Worm (Caenorhabditis elegans) whole organism, L4/young adult: Measurements from ENCODE around the gene C17B7.3.

Source experiments
- W03F9.2 ChIP-seq: fragments of 150-350 bp; optimal IDR thresholded peaks from 2 replicates; lab custom pipeline; 2014; ENCODE audit warnings: missing biosample characterization, missing genetic modification characterization
- dao-5 ChIP-seq: sonication (generic microtip); optimal IDR thresholded peaks from 2 replicates; lab custom pipeline; 2016; ENCODE audit warnings: missing genotype, missing genetic modification characterization, moderate library complexity, missing compliant biosample characterization
- him-1 ChIP-seq: sonication (generic microtip); optimal IDR thresholded peaks from 2 replicates; lab custom pipeline; 2016; ENCODE audit warnings: missing genotype, missing genetic modification reagents, missing genetic modification characterization, missing compliant biosample characterization

- TF ChIP-seq him-1 (no peak), W03F9.2 (tag; lab: Kevin White, UChicago) (no peak), dao-5 (tag; lab: Kevin White, UChicago) (no peak)
Measured at ce11 chrV:3316108-3316507, 26.5 kb upstream of the C17B7.3 start, which contains the start of gene F35F10.1.
